Worm (Caenorhabditis elegans): ENCODE data around the gene srx-113.

DNA sequence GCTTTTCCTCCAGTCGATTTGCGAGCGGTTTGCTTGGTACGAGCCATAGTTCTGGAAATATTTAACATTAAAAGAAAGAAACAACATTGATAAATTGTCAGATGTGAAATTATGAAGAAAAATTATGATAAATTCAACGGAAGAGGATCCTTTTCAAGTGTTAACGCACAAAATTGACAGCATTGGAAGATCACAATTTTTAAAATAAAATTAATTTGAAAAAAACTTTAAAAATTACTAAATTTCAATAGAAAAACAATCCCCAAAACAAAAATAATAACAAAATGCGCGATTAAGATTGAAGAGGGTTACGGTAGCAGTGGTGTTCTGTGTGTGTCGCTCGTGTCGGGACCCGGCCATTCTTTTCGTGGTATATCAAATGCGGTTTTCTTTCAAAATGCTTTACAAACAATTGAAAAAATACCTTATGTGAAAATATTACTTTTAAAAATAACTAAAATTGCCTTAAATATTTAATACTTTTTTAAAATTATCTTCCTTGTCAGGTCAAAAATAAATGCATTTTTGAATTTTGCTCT lies 28.4 kb upstream of the srx-113 start, which contains the start of gene his-74:
- TF ChIP-seq egl-27 (tag; optimal IDR thresholded peaks at IDR 0.05) (no peak), alr-1 (tag; optimal IDR thresholded peaks at IDR 0.05; ENCODE audit: borderline replicate concordance) (no peak), rnt-1 (tag; optimal IDR thresholded peaks at IDR 0.05) (no peak), ceh-8 (GFP tag; optimal IDR thresholded peaks at IDR 0.05) (no peak), snpc-4 (tag; optimal IDR thresholded peaks at IDR 0.05) (no peak), unc-62 (GFP tag; optimal IDR thresholded peaks at IDR 0.05) (no peak)
